Comparison of ENCODE assay signal across 4 fruit fly cellular contexts in the genomic region with DNA sequence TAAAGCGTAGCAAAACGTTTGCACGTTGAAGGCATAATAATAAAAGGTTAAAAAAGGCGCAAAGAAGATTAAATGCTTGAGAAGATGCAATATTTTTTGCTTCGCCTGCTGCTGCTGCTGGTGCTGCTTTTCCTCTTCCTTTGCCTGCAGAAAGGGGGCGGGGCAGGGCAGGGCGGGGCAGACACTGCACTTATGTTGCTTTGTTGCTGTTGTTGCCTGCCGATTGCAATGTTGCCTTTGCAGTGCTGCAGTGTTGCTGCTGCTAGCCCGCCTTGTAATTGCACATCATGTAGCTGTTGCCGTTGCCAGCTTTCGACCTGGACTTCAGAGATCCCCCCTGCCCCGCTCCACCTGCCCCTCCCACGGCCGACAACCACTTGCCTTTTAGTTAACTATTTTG.
TF ChIP-seq lines count a peak whose summit lies in the region.

No protein-coding gene starts in this region.

- TF ChIP-seq CTCF in whole organism, embryonic (GFP tag; optimal IDR thresholded peaks at IDR 0.05; lab: Kevin White, UChicago): no peak

TF ChIP-seq in whole organism, embryonic, 481 proteins besides CTCF, POLR2A, EP300 and RAD21:
- TF ChIP-seq bsh (GFP tag; optimal IDR thresholded peaks at IDR 0.05; lab: Kevin White, UChicago) (peak in 1 of 2 experiments; percentile 15), HLH4C (GFP tag; IDR thresholded peaks at IDR 0.05; lab: Robert Waterston, UW; ENCODE audit: partially characterized antibody) (0 out of 3 replicates have a peak, but pooled peaks have one; percentile 21), CG13296 (GFP tag; optimal IDR thresholded peaks at IDR 0.05; lab: Kevin White, UChicago) (no peak)

TF ChIP-seq in whole organism, prepupa, 60 proteins besides CTCF, POLR2A, EP300 and RAD21 (continues in another document):
- TF ChIP-seq CG15336 (GFP tag; IDR thresholded peaks at IDR 0.05; lab: Robert Waterston, UW) (no peak), pdm3 (GFP tag; optimal IDR thresholded peaks at IDR 0.05; lab: Kevin White, UChicago) (no peak), ss (GFP tag; optimal IDR thresholded peaks at IDR 0.05; lab: Kevin White, UChicago) (peak in 1 of 2 experiments; percentile 13), CG6808 (GFP tag; optimal IDR thresholded peaks at IDR 0.05; lab: Kevin White, UChicago) (peak; percentile 5), CG3919 (GFP tag; optimal IDR thresholded peaks at IDR 0.05; lab: Kevin White, UChicago) (no peak), Ets21C (GFP tag; optimal IDR thresholded peaks at IDR 0.05; lab: Kevin White, UChicago) (no peak), spab (GFP tag; optimal IDR thresholded peaks at IDR 0.05; lab: Kevin White, UChicago) (no peak), CG4318 (GFP tag; optimal IDR thresholded peaks at IDR 0.05; lab: Kevin White, UChicago) (no peak), CG11902 (GFP tag; optimal IDR thresholded peaks at IDR 0.05; lab: Kevin White, UChicago) (no peak), CG8319 (GFP tag; optimal IDR thresholded peaks at IDR 0.05; lab: Kevin White, UChicago) (no peak), CG6276 (GFP tag; optimal IDR thresholded peaks at IDR 0.05; lab: Kevin White, UChicago) (no peak), Eip93F (GFP tag; optimal IDR thresholded peaks at IDR 0.05; lab: Kevin White, UChicago) (no peak), CG34406 (GFP tag; optimal IDR thresholded peaks at IDR 0.05; lab: Kevin White, UChicago) (no peak), net (GFP tag; optimal IDR thresholded peaks at IDR 0.05; lab: Kevin White, UChicago) (no peak), topi (GFP tag; optimal IDR thresholded peaks at IDR 0.05; lab: Kevin White, UChicago) (no peak), CG7368 (GFP tag; optimal IDR thresholded peaks at IDR 0.05; lab: Kevin White, UChicago) (no peak), CG1621 (tag; optimal IDR thresholded peaks at IDR 0.05; lab: Kevin White, UChicago) (no peak), Smox (GFP tag; optimal IDR thresholded peaks at IDR 0.05; lab: Kevin White, UChicago) (no peak), svp (GFP tag; lab: Kevin White, UChicago) (no peak), dsx (GFP tag; optimal IDR thresholded peaks at IDR 0.05; lab: Kevin White, UChicago; ENCODE audit: poor library complexity, severe bottlenecking) (peak; percentile 75), CG32006 (GFP tag; optimal IDR thresholded peaks at IDR 0.05; lab: Kevin White, UChicago) (no peak), achi (GFP tag; optimal IDR thresholded peaks at IDR 0.05; lab: Kevin White, UChicago) (no peak), CG6854 (GFP tag; optimal IDR thresholded peaks at IDR 0.05; lab: Kevin White, UChicago) (peak; percentile 69), dac (GFP tag; optimal IDR thresholded peaks at IDR 0.05; lab: Kevin White, UChicago) (no peak), fd59A (GFP tag; optimal IDR thresholded peaks at IDR 0.05; lab: Kevin White, UChicago) (no peak), Hr4 (GFP tag; optimal IDR thresholded peaks at IDR 0.05; lab: Kevin White, UChicago) (no peak), Hr38 (GFP tag; optimal IDR thresholded peaks at IDR 0.05; lab: Kevin White, UChicago) (no peak), esn (GFP tag; optimal IDR thresholded peaks at IDR 0.05; lab: Kevin White, UChicago) (no peak), CG8119 (GFP tag; IDR thresholded peaks at IDR 0.05; lab: Robert Waterston, UW) (no peak)

TF ChIP-seq in whole organism, pupa, 21 proteins besides CTCF, POLR2A, EP300 and RAD21:
- no peak for TF ChIP-seq CG12605 (GFP tag; IDR thresholded peaks at IDR 0.05; lab: Robert Waterston, UW)
- no peak for TF ChIP-seq CG9948 (tag; optimal IDR thresholded peaks at IDR 0.05; lab: Kevin White, UChicago)
- no peak for TF ChIP-seq CG32121 (GFP tag; IDR thresholded peaks at IDR 0.05; lab: Robert Waterston, UW)
- TF ChIP-seq CG15710 (tag; optimal IDR thresholded peaks at IDR 0.05; lab: Kevin White, UChicago): no peak
- TF ChIP-seq fd96Ca (GFP tag; IDR thresholded peaks at IDR 0.05; lab: Robert Waterston, UW): 0 out of 3 replicates have a peak, but pooled peaks have one; percentile 26
- TF ChIP-seq D1 (tag; optimal IDR thresholded peaks at IDR 0.05; lab: Kevin White, UChicago): no peak
- no peak for TF ChIP-seq CG10348 (GFP tag; IDR thresholded peaks at IDR 0.05; lab: Robert Waterston, UW)
- no peak for TF ChIP-seq Ets98B (GFP tag; IDR thresholded peaks at IDR 0.05; lab: Robert Waterston, UW)
- TF ChIP-seq EcR (GFP tag; optimal IDR thresholded peaks at IDR 0.05; lab: Kevin White, UChicago): no peak
- no peak for TF ChIP-seq CG8301 (tag; optimal IDR thresholded peaks at IDR 0.05; lab: Kevin White, UChicago)
- TF ChIP-seq rn (GFP tag; IDR thresholded peaks at IDR 0.05; lab: Robert Waterston, UW): no peak
- peak; percentile 76 for TF ChIP-seq CG13204 (GFP tag; optimal IDR thresholded peaks at IDR 0.05; lab: Kevin White, UChicago)
TF ChIP-seq in whole organism, pupa: peak in this region for 2.

TF ChIP-seq in whole organism, wandering third instar larva, 38 proteins besides CTCF, POLR2A, EP300 and RAD21:
- TF ChIP-seq OdsH (GFP tag; optimal IDR thresholded peaks at IDR 0.05; lab: Kevin White, UChicago) (no peak), Dfd (GFP tag; optimal IDR thresholded peaks at IDR 0.05; lab: Kevin White, UChicago) (peak; percentile 54)
